Worm (Caenorhabditis elegans) whole organism, L3 larva: ENCODE results near the gene hcp-1.
A peak's percentile ranks its signal among the peaks of the same experiment; 100 is the strongest.

Experiments used
- ZK546.5 ChIP-seq: sonication (generic microtip); optimal IDR thresholded peaks from 2 replicates; lab custom pipeline; 2017; ENCODE audit warnings: missing biosample characterization, missing genetic modification characterization
- aly-2 ChIP-seq: fragments of 150-350 bp; optimal IDR thresholded peaks from 2 replicates; lab custom pipeline; 2014; ENCODE audit warnings: missing biosample characterization, missing genetic modification characterization
- ama-1 ChIP-seq: fragments of 150-350 bp; optimal IDR thresholded peaks from 2 replicates; lab custom pipeline; 2018
- ceh-82 ChIP-seq: fragments of 150-350 bp; optimal IDR thresholded peaks from 2 replicates; lab custom pipeline; 2014; ENCODE audit warnings: missing biosample characterization, missing genetic modification characterization
- daf-12 ChIP-seq: fragments of 150-350 bp; optimal IDR thresholded peaks from 2 replicates; lab custom pipeline; 2014; ENCODE audit warnings: missing biosample characterization, missing genetic modification reagents, missing genetic modification characterization
- egl-27 ChIP-seq: sonication (generic microtip); optimal IDR thresholded peaks from 4 replicates; lab custom pipeline; 2017; ENCODE audit warnings: missing biosample characterization, missing genetic modification reagents, missing genetic modification characterization
- elt-1 ChIP-seq: fragments of 150-350 bp; optimal IDR thresholded peaks from 2 replicates; lab custom pipeline; 2014; ENCODE audit warnings: missing biosample characterization, missing genetic modification characterization
- elt-2 ChIP-seq: sonication (generic microtip); optimal IDR thresholded peaks from 2 replicates; lab custom pipeline; 2016; ENCODE audit warnings: missing genetic modification reagents, mild to moderate bottlenecking, missing genetic modification characterization, missing compliant biosample characterization
- eor-1 ChIP-seq, 2 experiments: fragments of 150-350 bp; optimal IDR thresholded peaks; 2 replicates each; lab custom pipeline; 2014 to 2018; ENCODE audit warnings: missing biosample characterization in 2 of 2, missing genetic modification characterization in 2 of 2
- fkh-10 ChIP-seq: sonication (generic microtip); optimal IDR thresholded peaks from 2 replicates; lab custom pipeline; 2017; ENCODE audit warnings: missing biosample characterization, missing genetic modification reagents, missing genetic modification characterization
- fkh-2 ChIP-seq: fragments of 150-350 bp; optimal IDR thresholded peaks from 2 replicates; lab custom pipeline; 2014; ENCODE audit warnings: missing biosample characterization, missing genetic modification reagents, missing genetic modification characterization
- fos-1 ChIP-seq: fragments of 150-350 bp; optimal IDR thresholded peaks from 2 replicates; lab custom pipeline; 2014; ENCODE audit warnings: missing biosample characterization, missing genetic modification characterization
- jun-1 ChIP-seq: fragments of 150-350 bp; optimal IDR thresholded peaks from 2 replicates; lab custom pipeline; 2014; ENCODE audit warnings: missing biosample characterization, missing genetic modification reagents, missing genetic modification characterization
- lin-15B ChIP-seq: fragments of 150-350 bp; optimal IDR thresholded peaks from 2 replicates; lab custom pipeline; 2014; ENCODE audit warnings: missing biosample characterization, missing genetic modification characterization
- mdl-1 ChIP-seq: fragments of 150-350 bp; optimal IDR thresholded peaks from 2 replicates; lab custom pipeline; 2014; ENCODE audit warnings: missing biosample characterization, missing genetic modification characterization
- mml-1 ChIP-seq: fragments of 150-350 bp; sonication (generic microtip); optimal IDR thresholded peaks from 3 replicates; lab custom pipeline; 2014; ENCODE audit warnings: missing biosample characterization, missing genetic modification characterization
- nhr-12 ChIP-seq: fragments of 150-350 bp; optimal IDR thresholded peaks from 2 replicates; lab custom pipeline; 2014; ENCODE audit warnings: missing biosample characterization, missing genetic modification characterization
- nhr-23 ChIP-seq: fragments of 150-350 bp; optimal IDR thresholded peaks from 2 replicates; lab custom pipeline; 2014; ENCODE audit warnings: missing biosample characterization, missing genetic modification reagents, missing genetic modification characterization
- nhr-237 ChIP-seq: fragments of 150-350 bp; optimal IDR thresholded peaks from 2 replicates; lab custom pipeline; 2014; ENCODE audit warnings: missing biosample characterization, missing genetic modification characterization
- nhr-25 ChIP-seq: sonication (generic microtip); optimal IDR thresholded peaks from 2 replicates; lab custom pipeline; 2017; ENCODE audit warnings: missing biosample characterization, missing genetic modification characterization
- nhr-28 ChIP-seq: fragments of 150-350 bp; optimal IDR thresholded peaks from 2 replicates; lab custom pipeline; 2014; ENCODE audit warnings: missing biosample characterization, missing genetic modification characterization
- nhr-43 ChIP-seq: sonication (generic microtip); optimal IDR thresholded peaks from 2 replicates; lab custom pipeline; 2016; ENCODE audit warnings: mild to moderate bottlenecking, missing genetic modification characterization, missing compliant biosample characterization; ENCODE audit not compliant: poor library complexity, severe bottlenecking
- nhr-76 ChIP-seq: fragments of 150-350 bp; sonication (generic microtip); optimal IDR thresholded peaks from 5 replicates; lab custom pipeline; 2014; ENCODE audit warnings: missing biosample characterization, missing genetic modification characterization
- nhr-77 ChIP-seq: fragments of 150-350 bp; optimal IDR thresholded peaks from 2 replicates; lab custom pipeline; 2014; ENCODE audit warnings: missing biosample characterization, missing genetic modification characterization
- pha-4 ChIP-seq: fragments of 150-350 bp; optimal IDR thresholded peaks from 2 replicates; lab custom pipeline; 2014; ENCODE audit warnings: missing biosample characterization, missing genetic modification reagents, missing genetic modification characterization
- pqm-1 ChIP-seq: fragments of 150-350 bp; optimal IDR thresholded peaks from 2 replicates; lab custom pipeline; 2017; ENCODE audit warnings: missing biosample characterization, missing genetic modification characterization, inconsistent platforms
- sea-2 ChIP-seq: fragments of 150-350 bp; sonication (generic microtip); optimal IDR thresholded peaks from 4 replicates; lab custom pipeline; 2014; ENCODE audit warnings: missing biosample characterization, missing genetic modification reagents, missing genetic modification characterization
- snpc-4 ChIP-seq: fragments of 150-350 bp; optimal IDR thresholded peaks from 2 replicates; lab custom pipeline; 2014; ENCODE audit warnings: missing biosample characterization, missing genetic modification characterization
- unc-39 ChIP-seq: sonication (generic microtip); optimal IDR thresholded peaks from 4 replicates; lab custom pipeline; 2017; ENCODE audit warnings: missing biosample characterization, missing genetic modification characterization
- unc-62 ChIP-seq: fragments of 150-350 bp; sonication (generic microtip); optimal IDR thresholded peaks from 4 replicates; lab custom pipeline; 2014; ENCODE audit warnings: missing biosample characterization, missing genetic modification reagents, missing genetic modification characterization
- zag-1 ChIP-seq: fragments of 150-350 bp; optimal IDR thresholded peaks from 2 replicates; lab custom pipeline; 2014; ENCODE audit warnings: missing biosample characterization, missing genetic modification characterization
- ztf-11 ChIP-seq: fragments of 150-350 bp; optimal IDR thresholded peaks from 2 replicates; lab custom pipeline; 2014; ENCODE audit warnings: missing biosample characterization, missing genetic modification characterization

The hcp-1 gene

ce11 chrV:6549148-6549547, 44.8 kb upstream of the hcp-1 start, which contains the start of gene K04A8.20:
Gene K04A8.20, plus strand, starts transcription at chrV:6549448.
- no peak for TF ChIP-seq daf-12 (tag; lab: Kevin White, UChicago)
- no peak for TF ChIP-seq lin-15B (tag; lab: Kevin White, UChicago)
- no peak for TF ChIP-seq snpc-4
- TF ChIP-seq nhr-12 (tag; lab: Kevin White, UChicago), result no peak
- TF ChIP-seq elt-1 (tag; lab: Kevin White, UChicago), result no peak
- TF ChIP-seq unc-39 (tag; lab: Kevin White, UChicago), result no peak
- TF ChIP-seq fkh-2 (tag; lab: Kevin White, UChicago), result no peak
- TF ChIP-seq zag-1 (tag; lab: Kevin White, UChicago), result no peak
- TF ChIP-seq ZK546.5 (tag; lab: Kevin White, UChicago), result no peak
- no peak for TF ChIP-seq mml-1 (tag; lab: Kevin White, UChicago)

- TF ChIP-seq pqm-1 (tag; lab: Kevin White, UChicago) (peak; percentile 18), nhr-28 (no peak), unc-39 (tag; lab: Kevin White, UChicago) (no peak), pha-4 (tag; lab: Kevin White, UChicago) (peak; percentile 5), nhr-237 (tag; lab: Kevin White, UChicago) (no peak)
These were observed 44.1 kb upstream of the hcp-1 start, which contains the start of gene lipl-4 for ce11 chrV:6549871-6550270. Gene lipl-4, plus strand, starts transcription at chrV:6550171.

- TF ChIP-seq zag-1 (tag; lab: Kevin White, UChicago) (no peak), elt-2 (peak; percentile 32), mdl-1 (tag; lab: Kevin White, UChicago) (no peak), fkh-2 (tag; lab: Kevin White, UChicago) (no peak), ama-1 (no peak), egl-27 (peak; percentile 9), nhr-23 (tag; lab: Kevin White, UChicago) (peak; percentile 12), pha-4 (tag; lab: Kevin White, UChicago) (peak; percentile 60), nhr-43 (tag; lab: Kevin White, UChicago) (peak; percentile 47), pqm-1 (tag; lab: Kevin White, UChicago) (peak; percentile 5)
These were observed 42.1 kb upstream of the hcp-1 start, which contains the start of gene twk-10 for ce11 chrV:6551707-6552390. Gene twk-10, plus strand, starts transcription at chrV:6552340.

- TF ChIP-seq unc-62 (GFP tag; lab: Kevin White, UChicago), result no peak
- no peak for TF ChIP-seq ama-1
- TF ChIP-seq nhr-28, result no peak
- TF ChIP-seq fos-1 (tag; lab: Kevin White, UChicago), result no peak
- TF ChIP-seq aly-2, result no peak
- TF ChIP-seq nhr-77 (tag; lab: Kevin White, UChicago), result no peak
- TF ChIP-seq egl-27, result no peak
- TF ChIP-seq nhr-76, result no peak
- no peak for TF ChIP-seq fkh-2 (tag; lab: Kevin White, UChicago)
- no peak for TF ChIP-seq nhr-25 (tag; lab: Kevin White, UChicago)
- TF ChIP-seq eor-1 (tag; optimal IDR thresholded peaks at IDR 0.05; lab: Kevin White, UChicago), result no peak
- TF ChIP-seq ceh-82 (tag; lab: Kevin White, UChicago), result no peak
- TF ChIP-seq mml-1 (tag; lab: Kevin White, UChicago), result no peak
- TF ChIP-seq, all 47 proteins: peak for 0
These were observed 39.7 kb upstream of the hcp-1 start, which contains the start of gene K04A8.19 for ce11 chrV:6554308-6554707. Gene K04A8.19, minus strand, starts transcription at chrV:6554408.

DNA sequence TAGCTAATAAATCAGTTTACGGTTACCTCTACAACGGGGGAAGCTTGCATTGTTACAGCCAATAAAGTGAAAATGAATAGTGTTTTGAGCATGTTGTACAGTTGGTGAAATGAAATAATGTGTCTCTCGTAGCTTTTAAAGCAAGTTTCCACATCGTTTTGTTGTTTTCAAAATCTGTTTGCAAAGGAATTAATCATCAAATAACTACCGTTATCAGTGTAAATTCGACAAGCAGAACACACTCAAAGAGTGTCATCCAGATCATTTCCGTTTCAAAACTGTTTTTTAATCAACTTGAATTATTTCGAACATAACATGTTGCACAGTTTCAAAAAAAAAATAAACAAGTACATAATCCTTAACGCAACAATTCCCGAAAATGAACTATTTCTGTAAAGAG, 37.0 kb upstream of the hcp-1 start, which contains the start of gene spp-27:
TSS of gene spp-27 (minus strand) at position 101 of the 400 bp plus-strand sequence.
- no peak for TF ChIP-seq nhr-77 (tag; lab: Kevin White, UChicago)
- TF ChIP-seq unc-39 (tag; lab: Kevin White, UChicago), result no peak
- no peak for TF ChIP-seq ceh-82 (tag; lab: Kevin White, UChicago)
- TF ChIP-seq nhr-237 (tag; lab: Kevin White, UChicago), result no peak
- TF ChIP-seq egl-27, result no peak
- no peak for TF ChIP-seq fkh-10 (GFP tag; lab: Kevin White, UChicago)
- TF ChIP-seq jun-1 (tag; lab: Kevin White, UChicago), result no peak
- TF ChIP-seq aly-2, result no peak
- no peak for TF ChIP-seq sea-2
- TF ChIP-seq ztf-11 (tag; lab: Kevin White, UChicago), result no peak
- no peak for TF ChIP-seq nhr-28
- no peak for TF ChIP-seq nhr-25 (tag; lab: Kevin White, UChicago)
